Worm (Caenorhabditis elegans) whole organism, late embryonic: ENCODE results near the gene csn-3.
A peak's percentile ranks its signal among the peaks of the same experiment; 100 is the strongest.

Experiments used
- C08G9.2 ChIP-seq: sonication (generic microtip); optimal IDR thresholded peaks from 2 replicates; lab custom pipeline; 2016; ENCODE audit warnings: mild to moderate bottlenecking, missing genetic modification characterization, moderate library complexity, missing compliant biosample characterization
- K09A11.1 ChIP-seq: sonication (generic microtip); optimal IDR thresholded peaks from 2 replicates; lab custom pipeline; 2017; ENCODE audit warnings: antibody characterized with exemption, mild to moderate bottlenecking, missing genetic modification characterization, missing compliant biosample characterization; ENCODE audit not compliant: insufficient read depth
- Y22D7AL.16 ChIP-seq: sonication (generic microtip); optimal IDR thresholded peaks from 2 replicates; lab custom pipeline; 2016; ENCODE audit warnings: missing genetic modification characterization, missing compliant biosample characterization
- ahr-1 ChIP-seq: sonication (generic microtip); optimal IDR thresholded peaks from 2 replicates; lab custom pipeline; 2016; ENCODE audit warnings: missing genetic modification characterization, missing compliant biosample characterization
- ama-1 ChIP-seq: fragments of 150-350 bp; optimal IDR thresholded peaks from 2 replicates; lab custom pipeline; 2014
- ceh-14 ChIP-seq: sonication (generic microtip); optimal IDR thresholded peaks from 2 replicates; lab custom pipeline; 2016; ENCODE audit warnings: missing genotype, missing genetic modification characterization, missing compliant biosample characterization
- ceh-19 ChIP-seq: fragments of 200-800 bp; sonication (Bioruptor generic); optimal IDR thresholded peaks from 2 replicates; lab custom pipeline; 2018; ENCODE audit warnings: mild to moderate bottlenecking, missing genetic modification characterization, missing compliant biosample characterization
- ceh-24 ChIP-seq: sonication (generic microtip); optimal IDR thresholded peaks from 2 replicates; lab custom pipeline; 2016; ENCODE audit warnings: mild to moderate bottlenecking, missing genetic modification characterization, missing compliant biosample characterization
- ceh-30 ChIP-seq: fragments of 150-350 bp; optimal IDR thresholded peaks from 2 replicates; lab custom pipeline; 2014; ENCODE audit warnings: missing biosample characterization, missing genetic modification characterization
- ceh-31 ChIP-seq: sonication (generic microtip); optimal IDR thresholded peaks from 2 replicates; lab custom pipeline; 2016; ENCODE audit warnings: missing genetic modification characterization, missing compliant biosample characterization
- ceh-48 ChIP-seq: sonication (generic microtip); optimal IDR thresholded peaks from 2 replicates; lab custom pipeline; 2016; ENCODE audit warnings: missing genetic modification characterization, inconsistent platforms, missing compliant biosample characterization
- ceh-6 ChIP-seq: fragments of 200-800 bp; sonication (Bioruptor generic); optimal IDR thresholded peaks from 2 replicates; lab custom pipeline; 2018; ENCODE audit warnings: mild to moderate bottlenecking, missing genetic modification characterization, missing compliant biosample characterization
- che-1 ChIP-seq: sonication (generic microtip); optimal IDR thresholded peaks from 2 replicates; lab custom pipeline; 2016; ENCODE audit warnings: mild to moderate bottlenecking, missing genetic modification characterization, missing compliant biosample characterization
- dmd-4 ChIP-seq: sonication (generic microtip); optimal IDR thresholded peaks from 2 replicates; lab custom pipeline; 2016; ENCODE audit warnings: borderline replicate concordance, missing genetic modification characterization, missing compliant biosample characterization
- elt-2 ChIP-seq: sonication (generic microtip); optimal IDR thresholded peaks from 2 replicates; lab custom pipeline; 2016; ENCODE audit warnings: missing genetic modification reagents, missing genetic modification characterization, missing compliant biosample characterization
- elt-4 ChIP-seq: sonication (generic microtip); optimal IDR thresholded peaks from 2 replicates; lab custom pipeline; 2016; ENCODE audit warnings: missing genetic modification characterization, missing compliant biosample characterization
- ets-4 ChIP-seq: sonication (generic microtip); optimal IDR thresholded peaks from 2 replicates; lab custom pipeline; 2016; ENCODE audit warnings: missing genetic modification characterization, missing compliant biosample characterization
- fax-1 ChIP-seq: sonication (generic microtip); optimal IDR thresholded peaks from 2 replicates; lab custom pipeline; 2016; ENCODE audit warnings: missing genotype, missing genetic modification characterization, missing compliant biosample characterization
- fkh-6 ChIP-seq: sonication (generic microtip); optimal IDR thresholded peaks from 2 replicates; lab custom pipeline; 2016; ENCODE audit warnings: missing genetic modification characterization, missing compliant biosample characterization
- gmeb-2 ChIP-seq: sonication (generic microtip); optimal IDR thresholded peaks from 2 replicates; lab custom pipeline; 2016; ENCODE audit warnings: missing genetic modification characterization, inconsistent platforms, missing compliant biosample characterization
- hlh-13 ChIP-seq: fragments of 200-800 bp; sonication (Bioruptor generic); optimal IDR thresholded peaks from 2 replicates; lab custom pipeline; 2018; ENCODE audit warnings: mild to moderate bottlenecking, missing genetic modification characterization, missing compliant biosample characterization
- hlh-6 ChIP-seq: sonication (generic microtip); optimal IDR thresholded peaks from 2 replicates; lab custom pipeline; 2016; ENCODE audit warnings: missing genotype, missing genetic modification characterization, missing compliant biosample characterization
- lin-11 ChIP-seq: fragments of 200-800 bp; sonication (Bioruptor generic); optimal IDR thresholded peaks from 2 replicates; lab custom pipeline; 2018; ENCODE audit warnings: mild to moderate bottlenecking, missing genetic modification characterization, missing compliant biosample characterization
- madf-2 ChIP-seq: sonication (generic microtip); optimal IDR thresholded peaks from 2 replicates; lab custom pipeline; 2017; ENCODE audit warnings: missing genetic modification characterization, missing compliant biosample characterization
- nfya-1 ChIP-seq: sonication (generic microtip); optimal IDR thresholded peaks from 2 replicates; lab custom pipeline; 2017; ENCODE audit warnings: missing genetic modification characterization, mild to moderate bottlenecking, missing compliant biosample characterization, antibody characterized with exemption, moderate library complexity
- nhr-232 ChIP-seq: sonication (generic microtip); optimal IDR thresholded peaks from 2 replicates; lab custom pipeline; 2016; ENCODE audit warnings: missing genetic modification characterization, missing compliant biosample characterization
- npax-4 ChIP-seq: sonication (generic microtip); optimal IDR thresholded peaks from 2 replicates; lab custom pipeline; 2016; ENCODE audit warnings: missing genetic modification characterization, missing compliant biosample characterization
- odd-2 ChIP-seq: sonication (generic microtip); optimal IDR thresholded peaks from 2 replicates; lab custom pipeline; 2017; ENCODE audit warnings: antibody characterized with exemption, mild to moderate bottlenecking, missing genetic modification characterization, missing compliant biosample characterization
- pag-3 ChIP-seq: sonication (generic microtip); optimal IDR thresholded peaks from 2 replicates; lab custom pipeline; 2016; ENCODE audit warnings: missing compliant biosample characterization, missing genetic modification characterization, borderline replicate concordance
- pax-1 ChIP-seq: fragments of 150-350 bp; optimal IDR thresholded peaks from 2 replicates; lab custom pipeline; 2014; ENCODE audit warnings: missing biosample characterization, missing genetic modification characterization
- pha-2 ChIP-seq: sonication (generic microtip); optimal IDR thresholded peaks from 2 replicates; lab custom pipeline; 2017; ENCODE audit warnings: mild to moderate bottlenecking, missing genetic modification characterization, missing compliant biosample characterization
- pha-4 ChIP-seq: fragments of 150-350 bp; optimal IDR thresholded peaks from 2 replicates; lab custom pipeline; 2018; ENCODE audit warnings: missing biosample characterization, missing genetic modification reagents, missing genetic modification characterization
- rnt-1 ChIP-seq: sonication (generic microtip); optimal IDR thresholded peaks from 2 replicates; lab custom pipeline; 2016; ENCODE audit warnings: missing genetic modification characterization, missing compliant biosample characterization
- sdc-2 ChIP-seq: sonication (generic microtip); optimal IDR thresholded peaks from 2 replicates; lab custom pipeline; 2016; ENCODE audit warnings: missing genotype, missing genetic modification characterization, missing compliant biosample characterization
- sox-2 ChIP-seq: fragments of 200-800 bp; sonication (Bioruptor generic); IDR thresholded peaks from 2 replicates; pipeline ENCODE4 v1.3.6; 2022; ENCODE audit warnings: missing genetic modification reagents, missing genetic modification characterization, missing compliant biosample characterization
- tbx-2 ChIP-seq: sonication (generic microtip); optimal IDR thresholded peaks from 2 replicates; lab custom pipeline; 2016; ENCODE audit warnings: missing genetic modification characterization, missing compliant biosample characterization
- tbx-7 ChIP-seq: sonication (generic microtip); optimal IDR thresholded peaks from 2 replicates; lab custom pipeline; 2016; ENCODE audit warnings: missing genotype, missing genetic modification characterization, missing compliant biosample characterization
- unc-42 ChIP-seq: sonication (generic microtip); optimal IDR thresholded peaks from 2 replicates; lab custom pipeline; 2016; ENCODE audit warnings: missing genotype, missing genetic modification characterization, missing compliant biosample characterization
- unc-55 ChIP-seq: sonication (generic microtip); optimal IDR thresholded peaks from 2 replicates; lab custom pipeline; 2017; ENCODE audit warnings: missing biosample characterization, missing genetic modification reagents, missing genetic modification characterization
- ztf-16 ChIP-seq: sonication (generic microtip); optimal IDR thresholded peaks from 2 replicates; lab custom pipeline; 2017; ENCODE audit warnings: missing genetic modification characterization, missing compliant biosample characterization

The csn-3 gene

DNA sequence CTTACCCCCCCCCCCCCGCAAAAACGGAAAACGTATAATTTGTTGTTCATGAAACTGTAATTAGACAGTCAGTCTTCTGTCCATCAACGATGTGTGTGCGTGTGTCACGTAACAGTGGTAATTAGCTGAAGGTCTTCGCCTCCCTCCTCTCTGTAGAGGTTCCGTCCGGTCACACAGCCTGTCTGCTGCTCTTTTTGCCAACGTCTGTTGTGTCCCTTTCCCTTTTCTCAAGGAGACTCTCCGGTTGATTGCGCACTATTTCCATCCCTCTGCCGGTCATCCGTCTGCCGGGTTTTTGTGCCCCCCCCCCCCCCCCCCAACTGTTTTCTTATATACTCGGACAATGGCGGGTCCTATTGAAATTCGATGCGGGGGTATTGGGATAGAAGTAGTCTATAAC, 18.8 kb upstream of the csn-3 start (continued):
- TF ChIP-seq lin-11 (tag; lab: Kevin White, UChicago): no peak
- no peak for TF ChIP-seq elt-2
- TF ChIP-seq ceh-31 (tag; lab: Kevin White, UChicago): peak; percentile 71
- peak; percentile 29 for TF ChIP-seq unc-55 (GFP tag; lab: Kevin White, UChicago)
- TF ChIP-seq fkh-6 (tag; lab: Kevin White, UChicago): no peak
- TF ChIP-seq hlh-6: no peak
- TF ChIP-seq gmeb-2 (tag; lab: Kevin White, UChicago): no peak
- TF ChIP-seq ceh-48: no peak
- TF ChIP-seq pha-2 (tag; lab: Kevin White, UChicago): no peak
- TF ChIP-seq ceh-6 (GFP tag; lab: Kevin White, UChicago): no peak

DNA sequence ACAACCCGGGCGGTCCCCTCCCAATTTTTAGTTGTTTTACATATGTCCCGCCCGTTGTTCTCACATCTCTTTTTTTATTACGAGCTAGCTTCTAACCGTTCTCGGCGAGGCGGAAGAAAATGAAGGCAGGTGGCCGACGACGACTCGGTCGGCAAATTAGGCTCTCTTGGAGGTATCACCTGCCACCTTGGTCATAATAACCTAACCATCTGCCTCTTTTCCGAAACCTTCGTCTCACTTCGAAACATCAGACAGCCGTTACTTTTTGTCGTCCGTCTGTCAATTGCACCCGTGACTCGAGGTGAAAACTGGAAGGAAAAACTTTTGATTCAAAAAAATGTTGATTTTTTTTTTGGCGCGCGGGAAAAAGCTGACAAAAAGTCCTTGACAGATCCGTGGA, 17.1 kb upstream of the csn-3 start:
- TF ChIP-seq ceh-31 (tag; lab: Kevin White, UChicago): peak; percentile 29
- no peak for TF ChIP-seq pha-4 (tag; lab: Kevin White, UChicago)

DNA sequence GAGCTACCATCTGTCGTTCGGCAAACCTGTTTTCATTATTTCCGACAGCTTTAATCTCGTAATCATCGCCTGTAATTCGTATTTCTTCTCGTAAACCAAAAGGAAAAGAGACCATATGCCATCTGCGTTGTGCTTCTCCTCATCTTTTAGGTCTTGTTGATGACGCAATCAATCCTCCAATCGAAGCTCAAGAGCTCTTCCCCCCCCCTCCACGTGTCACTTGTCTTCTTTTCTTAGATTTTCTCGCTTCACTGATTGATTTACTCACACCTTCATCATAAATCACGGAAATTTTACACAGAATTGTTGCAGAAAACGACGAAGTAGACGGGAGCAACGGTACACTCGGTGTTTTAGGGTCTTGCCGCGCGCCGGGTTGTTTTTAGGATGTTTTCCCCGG, 15.8 kb upstream of the csn-3 start, which contains the start of gene tcl-2:
tcl-2 (plus strand) TSS at position 388 of the 400 bp plus-strand sequence.
- peak; percentile 18 for TF ChIP-seq unc-55 (GFP tag; lab: Kevin White, UChicago)
- TF ChIP-seq madf-2 (tag; lab: Kevin White, UChicago): no peak

DNA sequence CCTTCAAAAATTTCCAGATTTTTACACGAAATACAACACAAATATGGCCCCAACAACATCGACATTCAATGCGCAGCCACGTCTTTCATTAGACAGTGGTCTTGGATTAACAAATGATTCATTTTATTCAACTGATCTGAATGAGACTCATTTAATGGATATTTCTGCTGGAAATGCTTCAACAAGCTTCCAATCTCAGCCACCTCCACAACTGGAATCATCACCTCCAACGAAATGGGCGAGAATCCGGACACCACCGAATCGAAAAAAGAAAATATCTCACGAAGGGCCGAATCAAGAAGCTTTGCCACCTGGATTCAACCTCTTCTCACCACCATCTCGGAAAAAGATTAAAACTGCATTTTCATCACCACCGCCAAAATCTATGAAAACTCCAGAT, 14.8 kb upstream of the csn-3 start:
- no peak for TF ChIP-seq tbx-2 (tag; lab: Kevin White, UChicago)
- no peak for TF ChIP-seq sox-2
- no peak for TF ChIP-seq dmd-4
- no peak for TF ChIP-seq fkh-6 (tag; lab: Kevin White, UChicago)
- no peak for TF ChIP-seq tbx-7 (tag; lab: Kevin White, UChicago)
- TF ChIP-seq, all 69 proteins: peak for 0

DNA sequence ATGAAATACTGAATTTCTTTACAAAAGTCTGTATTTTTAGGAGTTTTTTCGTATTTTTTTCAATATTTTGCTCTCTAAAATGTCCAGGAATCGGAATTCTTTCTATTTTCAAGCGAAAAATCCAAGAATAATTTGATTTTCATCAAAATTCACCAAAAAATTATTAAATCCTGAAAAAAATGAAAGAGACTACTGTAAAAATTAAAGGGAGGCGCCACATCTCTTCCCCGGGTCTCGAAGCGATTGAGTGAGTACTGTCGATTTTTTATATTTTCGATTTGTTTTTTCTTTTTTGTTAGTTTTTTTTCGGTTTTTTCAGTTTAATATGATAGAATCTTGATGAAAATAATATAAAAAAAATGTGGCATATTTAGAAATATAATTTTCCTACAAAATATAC, 11.0 kb upstream of the csn-3 start:
- TF ChIP-seq pha-4 (tag; lab: Kevin White, UChicago) (no peak), ets-4 (tag; lab: Kevin White, UChicago) (no peak), odd-2 (tag; lab: Kevin White, UChicago) (no peak), Y22D7AL.16 (no peak), ama-1 (no peak)

DNA sequence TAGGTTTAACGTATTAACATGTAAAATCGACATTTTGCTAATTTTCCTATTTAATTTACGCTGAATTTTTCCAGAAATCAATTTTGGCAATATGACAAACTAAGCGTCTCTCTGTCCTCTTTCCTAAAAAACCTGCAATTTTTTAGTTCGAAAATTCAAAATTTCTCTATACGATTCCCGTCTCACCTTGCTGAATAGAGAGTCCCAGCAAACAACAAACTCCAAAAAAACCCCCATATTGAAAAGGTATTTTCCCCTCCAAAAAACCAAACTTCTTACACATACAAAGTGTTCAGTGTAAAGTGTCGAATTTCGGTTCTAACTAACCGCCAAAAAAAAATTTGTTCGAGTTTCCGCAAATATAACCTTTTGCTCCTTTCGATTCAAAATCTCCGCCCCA, 10.4 kb upstream of the csn-3 start, which contains the start of gene pnc-1:
pnc-1 (plus strand) TSS at position 301 of the 400 bp plus-strand sequence.
- TF ChIP-seq npax-4 (tag; lab: Kevin White, UChicago): no peak
- no peak for TF ChIP-seq ceh-19 (GFP tag; lab: Kevin White, UChicago)
- TF ChIP-seq pha-4 (tag; lab: Kevin White, UChicago): no peak
- TF ChIP-seq ztf-16 (tag; lab: Kevin White, UChicago): no peak
- TF ChIP-seq fax-1 (tag; lab: Kevin White, UChicago): no peak
- no peak for TF ChIP-seq pax-1 (tag; lab: Kevin White, UChicago)
- TF ChIP-seq elt-4 (tag; lab: Kevin White, UChicago): no peak
- TF ChIP-seq lin-11 (tag; lab: Kevin White, UChicago): no peak
- TF ChIP-seq nhr-232 (tag; lab: Kevin White, UChicago): no peak
- no peak for TF ChIP-seq unc-55 (GFP tag; lab: Kevin White, UChicago)
- TF ChIP-seq ceh-6 (GFP tag; lab: Kevin White, UChicago): no peak
- no peak for TF ChIP-seq rnt-1 (tag; lab: Kevin White, UChicago)
- no peak for TF ChIP-seq pag-3 (tag; lab: Kevin White, UChicago)
- TF ChIP-seq odd-2 (tag; lab: Kevin White, UChicago): no peak
- TF ChIP-seq fkh-6 (tag; lab: Kevin White, UChicago): no peak
- TF ChIP-seq pha-2 (tag; lab: Kevin White, UChicago): no peak
- TF ChIP-seq ceh-24 (tag; lab: Kevin White, UChicago): no peak
- TF ChIP-seq, all 69 proteins: peak for 0

DNA sequence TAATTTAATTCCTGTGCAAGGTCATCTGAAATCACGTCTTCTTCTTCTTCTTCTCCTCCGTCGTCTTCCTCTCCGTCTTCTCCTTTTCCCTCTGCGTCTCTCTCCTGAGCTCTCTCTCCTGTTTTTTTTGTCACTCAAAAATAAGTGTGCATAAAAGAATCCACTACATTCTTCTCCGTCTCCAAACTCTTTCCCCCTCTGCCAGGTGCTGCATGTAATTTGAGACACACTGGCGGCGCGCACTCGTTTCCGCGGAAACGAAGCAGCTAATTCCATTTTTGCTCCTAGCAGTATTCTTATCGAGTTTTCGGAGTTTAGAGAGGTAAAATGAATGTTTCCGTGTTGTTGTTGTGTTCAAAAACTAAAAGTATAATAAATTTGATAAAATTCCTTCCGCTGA, 8.4 kb upstream of the csn-3 start:
- TF ChIP-seq ahr-1 (tag; lab: Kevin White, UChicago) (no peak), ceh-31 (tag; lab: Kevin White, UChicago) (no peak), tbx-2 (tag; lab: Kevin White, UChicago) (peak; percentile 22), ceh-14 (tag; lab: Kevin White, UChicago) (peak; percentile 18), K09A11.1 (tag; lab: Kevin White, UChicago) (no peak), che-1 (tag; lab: Kevin White, UChicago) (no peak), gmeb-2 (tag; lab: Kevin White, UChicago) (no peak), C08G9.2 (tag; lab: Kevin White, UChicago) (no peak), ceh-19 (GFP tag; lab: Kevin White, UChicago) (peak; percentile 49), sdc-2 (tag; lab: Kevin White, UChicago) (no peak), elt-4 (tag; lab: Kevin White, UChicago) (no peak), nfya-1 (tag; lab: Kevin White, UChicago) (peak; percentile 7), unc-42 (tag; lab: Kevin White, UChicago) (peak; percentile 25), pax-1 (tag; lab: Kevin White, UChicago) (no peak), hlh-13 (GFP tag; lab: Kevin White, UChicago) (no peak), ceh-30 (tag; lab: Kevin White, UChicago) (no peak)
